Worm (Caenorhabditis elegans) whole organism, mixed stage, embryonic: ENCODE data around the gene F27E5.8.
A peak's percentile ranks its signal among the peaks of the same experiment; 100 is the strongest.

Source experiments
- M03D4.4 ChIP-seq: sonication (generic microtip); optimal IDR thresholded peaks from 2 replicates; lab custom pipeline; 2017; ENCODE audit warnings: mild to moderate bottlenecking, missing genetic modification characterization, missing compliant biosample characterization
- bed-3 ChIP-seq: fragments of 200-800 bp; sonication (Bioruptor generic); optimal IDR thresholded peaks from 3 replicates; lab custom pipeline; 2018; ENCODE audit warnings: mild to moderate bottlenecking, missing genetic modification characterization, moderate library complexity, missing compliant biosample characterization
- ceh-39 ChIP-seq: fragments of 150-350 bp; optimal IDR thresholded peaks from 2 replicates; lab custom pipeline; 2014; ENCODE audit warnings: missing biosample characterization, missing genetic modification characterization
- ceh-83 ChIP-seq: fragments of 200-800 bp; sonication (Bioruptor generic); optimal IDR thresholded peaks from 2 replicates; lab custom pipeline; 2018; ENCODE audit warnings: mild to moderate bottlenecking, missing genetic modification characterization, missing compliant biosample characterization
- ces-1 ChIP-seq: fragments of 150-350 bp; optimal IDR thresholded peaks from 2 replicates; lab custom pipeline; 2014; ENCODE audit warnings: missing biosample characterization, missing genetic modification reagents, missing genetic modification characterization
- cnd-1 ChIP-seq: fragments of 200-800 bp; sonication (Bioruptor generic); optimal IDR thresholded peaks from 2 replicates; lab custom pipeline; 2018; ENCODE audit warnings: mild to moderate bottlenecking, missing genetic modification characterization, missing compliant biosample characterization
- flh-1 ChIP-seq: fragments of 200-800 bp; sonication (Bioruptor generic); optimal IDR thresholded peaks from 2 replicates; lab custom pipeline; 2018; ENCODE audit warnings: mild to moderate bottlenecking, missing genetic modification characterization, moderate library complexity, missing compliant biosample characterization
- ham-2 ChIP-seq: fragments of 200-800 bp; sonication (Bioruptor generic); optimal IDR thresholded peaks from 2 replicates; lab custom pipeline; 2018; ENCODE audit warnings: mild to moderate bottlenecking, missing genetic modification characterization, missing compliant biosample characterization
- hlh-1 ChIP-seq: fragments of 150-350 bp; optimal IDR thresholded peaks from 2 replicates; lab custom pipeline; 2014; ENCODE audit warnings: missing biosample characterization, missing genetic modification reagents, missing genetic modification characterization
- lin-13 ChIP-seq: fragments of 150-350 bp; optimal IDR thresholded peaks from 2 replicates; lab custom pipeline; 2014; ENCODE audit warnings: missing biosample characterization, missing genetic modification characterization
- mab-5 ChIP-seq: fragments of 150-350 bp; optimal IDR thresholded peaks from 2 replicates; lab custom pipeline; 2014; ENCODE audit warnings: missing biosample characterization, missing genetic modification characterization
- nhr-12 ChIP-seq: fragments of 150-350 bp; optimal IDR thresholded peaks from 2 replicates; lab custom pipeline; 2014; ENCODE audit warnings: missing biosample characterization, missing genetic modification characterization
- nhr-237 ChIP-seq: fragments of 150-350 bp; optimal IDR thresholded peaks from 2 replicates; lab custom pipeline; 2014; ENCODE audit warnings: missing biosample characterization, missing genetic modification characterization
- nhr-28 ChIP-seq: fragments of 150-350 bp; optimal IDR thresholded peaks from 2 replicates; lab custom pipeline; 2014; ENCODE audit warnings: missing biosample characterization, missing genetic modification characterization
- pha-4 ChIP-seq: fragments of 150-350 bp; optimal IDR thresholded peaks from 2 replicates; lab custom pipeline; 2018; ENCODE audit warnings: missing biosample characterization, missing genetic modification reagents, missing genetic modification characterization
- sem-2 ChIP-seq: fragments of 200-800 bp; sonication (Bioruptor generic); optimal IDR thresholded peaks from 2 replicates; lab custom pipeline; 2018; ENCODE audit warnings: mild to moderate bottlenecking, missing genetic modification characterization, missing compliant biosample characterization
- snpc-4 ChIP-seq: fragments of 150-350 bp; optimal IDR thresholded peaks from 2 replicates; lab custom pipeline; 2014; ENCODE audit warnings: missing biosample characterization, missing genetic modification characterization
- sptf-1 ChIP-seq: sonication (generic microtip); optimal IDR thresholded peaks from 2 replicates; lab custom pipeline; 2017; ENCODE audit warnings: mild to moderate bottlenecking, missing genetic modification characterization, moderate library complexity, missing compliant biosample characterization
- tbx-8 ChIP-seq: fragments of 200-800 bp; sonication (Bioruptor generic); optimal IDR thresholded peaks from 2 replicates; lab custom pipeline; 2018; ENCODE audit warnings: mild to moderate bottlenecking, missing genetic modification characterization, moderate library complexity, missing compliant biosample characterization
- unc-39 ChIP-seq: fragments of 150-350 bp; optimal IDR thresholded peaks from 2 replicates; lab custom pipeline; 2014; ENCODE audit warnings: missing biosample characterization, missing genetic modification characterization
- zip-8 ChIP-seq: fragments of 150-350 bp; optimal IDR thresholded peaks from 2 replicates; lab custom pipeline; 2014; ENCODE audit warnings: missing biosample characterization, missing genetic modification characterization

Gene F27E5.8

ce11 chrII:10095224-10095623 lies 32.1 kb downstream of the F27E5.8 start:
- TF ChIP-seq ceh-39 (tag; lab: Kevin White, UChicago) (no peak), hlh-1 (tag; lab: Kevin White, UChicago) (no peak), nhr-237 (no peak)

- TF ChIP-seq tbx-8 (GFP tag; lab: Kevin White, UChicago) = no peak
- no peak for TF ChIP-seq ceh-83
- no peak for TF ChIP-seq pha-4
- no peak for TF ChIP-seq ceh-39 (tag; lab: Kevin White, UChicago)
Observed at ce11 chrII:10094190-10094923, 32.9 kb downstream of the F27E5.8 start, which contains the start of gene lact-2. lact-2 (plus strand) TSS chrII:10094873.

- TF ChIP-seq nhr-237 (no peak), flh-1 (GFP tag; lab: Kevin White, UChicago) (no peak), ham-2 (GFP tag; lab: Kevin White, UChicago) (no peak), nhr-12 (tag; lab: Kevin White, UChicago) (no peak), pha-4 (no peak), lin-13 (tag; lab: Kevin White, UChicago) (no peak), zip-8 (tag; lab: Kevin White, UChicago) (no peak), nhr-28 (tag; lab: Kevin White, UChicago) (no peak), sem-2 (GFP tag; lab: Kevin White, UChicago) (no peak), cnd-1 (no peak), ceh-83 (no peak), mab-5 (no peak), ces-1 (no peak), ceh-39 (tag; lab: Kevin White, UChicago) (no peak), tbx-8 (GFP tag; lab: Kevin White, UChicago) (no peak), unc-39 (tag; lab: Kevin White, UChicago) (no peak)
Observed at ce11 chrII:10093120-10093519, 34.2 kb downstream of the F27E5.8 start.

ce11 chrII:10084482-10084881 lies 42.8 kb downstream of the F27E5.8 start:
- no peak for TF ChIP-seq bed-3 (GFP tag; lab: Kevin White, UChicago)
- TF ChIP-seq sptf-1 = no peak
- TF ChIP-seq ceh-39 (tag; lab: Kevin White, UChicago) = no peak
- no peak for TF ChIP-seq snpc-4
- TF ChIP-seq ces-1 = peak; percentile 92

ce11 chrII:10075794-10076193 lies 51.5 kb downstream of the F27E5.8 start:
- no peak for TF ChIP-seq ceh-83
- TF ChIP-seq sptf-1 = peak; percentile 3
- peak; percentile 45 for TF ChIP-seq M03D4.4 (tag; lab: Kevin White, UChicago)
- peak; percentile 87 for TF ChIP-seq hlh-1 (tag; lab: Kevin White, UChicago)
